Worm (Caenorhabditis elegans) whole organism, mixed stage, embryonic: Measurements from ENCODE around the gene C25F9.14.

Source experiments
- bed-3 ChIP-seq: fragments of 200-800 bp; sonication (Bioruptor generic); optimal IDR thresholded peaks from 3 replicates; lab custom pipeline; 2018; ENCODE audit warnings: mild to moderate bottlenecking, missing genetic modification characterization, moderate library complexity, missing compliant biosample characterization
- blmp-1 ChIP-seq: fragments of 150-350 bp; optimal IDR thresholded peaks from 2 replicates; lab custom pipeline; 2014; ENCODE audit warnings: missing biosample characterization, missing genetic modification characterization
- lin-13 ChIP-seq: fragments of 150-350 bp; optimal IDR thresholded peaks from 2 replicates; lab custom pipeline; 2014; ENCODE audit warnings: missing biosample characterization, missing genetic modification characterization
- mab-5 ChIP-seq: fragments of 150-350 bp; optimal IDR thresholded peaks from 2 replicates; lab custom pipeline; 2014; ENCODE audit warnings: missing biosample characterization, missing genetic modification characterization
- nhr-12 ChIP-seq: fragments of 150-350 bp; optimal IDR thresholded peaks from 2 replicates; lab custom pipeline; 2014; ENCODE audit warnings: missing biosample characterization, missing genetic modification characterization
- nhr-28 ChIP-seq: fragments of 150-350 bp; optimal IDR thresholded peaks from 2 replicates; lab custom pipeline; 2014; ENCODE audit warnings: missing biosample characterization, missing genetic modification characterization
- snpc-4 ChIP-seq: fragments of 150-350 bp; optimal IDR thresholded peaks from 2 replicates; lab custom pipeline; 2014; ENCODE audit warnings: missing biosample characterization, missing genetic modification characterization
- unc-39 ChIP-seq: fragments of 150-350 bp; optimal IDR thresholded peaks from 2 replicates; lab custom pipeline; 2014; ENCODE audit warnings: missing biosample characterization, missing genetic modification characterization

- no peak for TF ChIP-seq bed-3
- no peak for TF ChIP-seq blmp-1 (tag; lab: Kevin White, UChicago)
- TF ChIP-seq lin-13 = no peak
- no peak for TF ChIP-seq mab-5 (tag; lab: Kevin White, UChicago)
- TF ChIP-seq nhr-12 (tag; lab: Kevin White, UChicago) = no peak
- TF ChIP-seq nhr-28 (tag; lab: Kevin White, UChicago) = no peak
- TF ChIP-seq unc-39 (tag; lab: Kevin White, UChicago) = no peak
- TF ChIP-seq snpc-4 (tag; lab: Kevin White, UChicago) = no peak
Measured at ce11 chrV:19467574-19467973, 31.3 kb downstream of the C25F9.14 start, which contains the start of gene Y43F8B.23.
